Fruit fly (Drosophila melanogaster) whole organism, prepupa: Measurements from ENCODE around the gene pHCl-1.

Experiments used
- CG11902 ChIP-seq: fragments of 200-800 bp; sonication (Bioruptor generic); optimal IDR thresholded peaks from 3 replicates; lab custom pipeline; 2016; ENCODE audit warnings: missing biosample characterization, missing genetic modification characterization
- CG32006 ChIP-seq: fragments of 200-800 bp; sonication (Bioruptor generic); optimal IDR thresholded peaks from 3 replicates; lab custom pipeline; 2017; ENCODE audit warnings: missing biosample characterization, mild to moderate bottlenecking, missing genetic modification characterization
- CG6808 ChIP-seq: fragments of 200-800 bp; sonication (Bioruptor generic); optimal IDR thresholded peaks from 3 replicates; lab custom pipeline; 2017; ENCODE audit warnings: missing biosample characterization, missing genetic modification characterization, mild to moderate bottlenecking, moderate library complexity, missing genetic modification reagents
- CG6854 ChIP-seq: fragments of 200-800 bp; sonication (Bioruptor generic); optimal IDR thresholded peaks from 2 replicates; lab custom pipeline; 2017; ENCODE audit warnings: missing biosample characterization, mild to moderate bottlenecking, missing genetic modification characterization
- CG8632 ChIP-seq: fragments of 200-800 bp; sonication (Bioruptor generic); optimal IDR thresholded peaks from 3 replicates; lab custom pipeline; 2016; ENCODE audit warnings: missing biosample characterization, missing genetic modification characterization
- Eip75B ChIP-seq: fragments of 200-800 bp; sonication (Bioruptor generic); optimal IDR thresholded peaks from 3 replicates; lab custom pipeline; 2016; ENCODE audit warnings: missing biosample characterization, missing genetic modification characterization
- Lpt ChIP-seq: fragments of 200-800 bp; sonication (Bioruptor generic); optimal IDR thresholded peaks from 3 replicates; lab custom pipeline; 2016; ENCODE audit warnings: missing biosample characterization, missing genetic modification characterization
- achi ChIP-seq: fragments of 200-800 bp; sonication (Bioruptor generic); optimal IDR thresholded peaks from 3 replicates; lab custom pipeline; 2016; ENCODE audit warnings: missing biosample characterization, missing genetic modification characterization

- TF ChIP-seq achi (no peak), CG6854 (no peak), Eip75B (GFP tag; lab: Kevin White, UChicago) (no peak), CG11902 (GFP tag; lab: Kevin White, UChicago) (no peak), Lpt (GFP tag; lab: Kevin White, UChicago) (no peak), CG32006 (GFP tag; lab: Kevin White, UChicago) (no peak), CG8632 (GFP tag; lab: Kevin White, UChicago) (no peak), CG6808 (GFP tag; lab: Kevin White, UChicago) (no peak)
These were observed 42.8 kb downstream of the pHCl-1 start for dm6 chr3L:15856035-15856434.
